Worm (Caenorhabditis elegans): ENCODE results near the gene nspf-1.

DNA sequence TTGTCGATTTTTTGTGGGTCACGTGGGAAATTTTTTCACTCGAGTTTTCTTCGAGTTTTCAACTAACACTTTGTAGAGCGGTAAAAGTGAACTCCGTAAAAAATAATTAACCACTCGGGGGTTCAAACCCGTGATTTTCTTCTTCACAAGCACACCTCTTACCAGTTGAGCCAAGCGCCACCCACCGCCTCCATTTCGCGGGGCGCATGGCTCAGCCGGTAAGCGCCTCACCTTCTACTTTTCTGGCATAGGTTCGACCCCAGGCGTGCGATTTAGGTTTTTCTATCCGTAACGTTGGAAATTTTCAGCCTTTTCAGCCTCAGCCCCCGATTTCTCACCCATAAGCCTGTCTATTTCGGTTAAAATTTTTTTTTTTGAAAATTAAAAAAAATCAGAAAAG lies 34.6 kb downstream of the nspf-1 start:
- TF ChIP-seq chd-7 (tag; optimal IDR thresholded peaks at IDR 0.05): no peak
- TF ChIP-seq madf-10 (tag; optimal IDR thresholded peaks at IDR 0.05): no peak
- TF ChIP-seq F57A8.1 (GFP tag; optimal IDR thresholded peaks at IDR 0.05): no peak
- TF ChIP-seq die-1 (tag; optimal IDR thresholded peaks at IDR 0.05): no peak
- no peak for TF ChIP-seq efl-1 (GFP tag; optimal IDR thresholded peaks at IDR 0.05)

Data from whole organism, young adult.